Worm (Caenorhabditis elegans) whole organism, L3 larva: ENCODE data around the gene C50C3.12.

Experiments used
- ZK546.5 ChIP-seq: sonication (generic microtip); optimal IDR thresholded peaks from 2 replicates; lab custom pipeline; 2017; ENCODE audit warnings: missing biosample characterization, missing genetic modification characterization
- elt-3 ChIP-seq, 3 experiments: fragments of 150-350 bp in 1 of 3; sonication (generic microtip) in 2 of 3; optimal IDR thresholded peaks; 2 replicates in 2 of 3; 4 replicates in 1 of 3; lab custom pipeline; 2014 to 2017; ENCODE audit warnings: missing biosample characterization in 3 of 3, missing genetic modification characterization in 3 of 3
- fkh-10 ChIP-seq: sonication (generic microtip); optimal IDR thresholded peaks from 2 replicates; lab custom pipeline; 2017; ENCODE audit warnings: missing biosample characterization, missing genetic modification reagents, missing genetic modification characterization
- lin-15B ChIP-seq: fragments of 150-350 bp; optimal IDR thresholded peaks from 2 replicates; lab custom pipeline; 2014; ENCODE audit warnings: missing biosample characterization, missing genetic modification characterization
- mdl-1 ChIP-seq: fragments of 150-350 bp; optimal IDR thresholded peaks from 2 replicates; lab custom pipeline; 2014; ENCODE audit warnings: missing biosample characterization, missing genetic modification characterization
- nhr-237 ChIP-seq: fragments of 150-350 bp; optimal IDR thresholded peaks from 2 replicates; lab custom pipeline; 2014; ENCODE audit warnings: missing biosample characterization, missing genetic modification characterization
- nhr-76 ChIP-seq: fragments of 150-350 bp; sonication (generic microtip); optimal IDR thresholded peaks from 5 replicates; lab custom pipeline; 2014; ENCODE audit warnings: missing biosample characterization, missing genetic modification characterization
- sea-2 ChIP-seq: fragments of 150-350 bp; sonication (generic microtip); optimal IDR thresholded peaks from 4 replicates; lab custom pipeline; 2014; ENCODE audit warnings: missing biosample characterization, missing genetic modification reagents, missing genetic modification characterization
- ztf-4 ChIP-seq: fragments of 150-350 bp; optimal IDR thresholded peaks from 2 replicates; lab custom pipeline; 2014; ENCODE audit warnings: missing biosample characterization, missing genetic modification characterization

DNA sequence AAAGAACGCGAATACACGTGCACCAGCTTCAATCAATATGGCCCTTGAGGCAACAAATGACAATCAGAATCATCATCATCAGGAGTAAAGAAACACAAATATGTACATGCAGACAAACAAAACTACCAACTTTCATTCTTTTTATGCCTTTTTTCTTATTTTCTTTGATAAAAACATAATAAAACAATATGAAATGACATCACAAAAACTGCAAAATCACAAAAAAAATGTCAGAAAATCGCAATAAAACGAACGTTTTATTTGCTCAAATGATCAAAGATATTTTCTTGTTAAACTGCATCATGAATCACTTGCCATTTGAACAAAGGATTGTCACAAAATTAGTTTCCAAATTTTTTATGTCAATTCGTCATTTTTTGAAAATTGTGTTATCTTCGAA lies 21.9 kb upstream of the C50C3.12 start:
- no peak for TF ChIP-seq elt-3 (tag; optimal IDR thresholded peaks at IDR 0.05; lab: Kevin White, UChicago)
- no peak for TF ChIP-seq ztf-4
- TF ChIP-seq fkh-10, result no peak
- no peak for TF ChIP-seq nhr-76
- no peak for TF ChIP-seq nhr-237 (tag; lab: Kevin White, UChicago)
- TF ChIP-seq mdl-1, result no peak
- TF ChIP-seq sea-2 (GFP tag; lab: Kevin White, UChicago), result no peak
- no peak for TF ChIP-seq lin-15B (tag; lab: Kevin White, UChicago)
- no peak for TF ChIP-seq ZK546.5 (tag; lab: Kevin White, UChicago)
